Fruit fly (Drosophila melanogaster) whole organism, embryonic: ENCODE data around the gene CG45546.

ENCODE experiments used
- Atf6 ChIP-seq: fragments of 200-800 bp; sonication (Bioruptor generic); IDR thresholded peaks from 2 replicates; pipeline ENCODE4 v1.3.6; 2022; ENCODE audit warnings: missing biosample characterization, missing genetic modification characterization
- Awh ChIP-seq: fragments of 200-800 bp; sonication (Bioruptor generic); IDR thresholded peaks from 2 replicates; pipeline ENCODE4, ENCODE4 v1.3.6; 2022; ENCODE audit warnings: missing biosample characterization, missing genetic modification characterization
- CG10959 ChIP-seq: fragments of 200-800 bp; sonication (Bioruptor generic); IDR thresholded peaks from 2 replicates; pipeline ENCODE4 v1.3.6; 2022; ENCODE audit warnings: missing biosample characterization, missing genetic modification characterization
- CG12155 ChIP-seq: fragments of 200-800 bp; sonication (Bioruptor generic); optimal IDR thresholded peaks from 3 replicates; lab custom pipeline; 2016; ENCODE audit warnings: missing biosample characterization, missing genetic modification characterization
- CG12219 ChIP-seq: fragments of 200-800 bp; sonication (Bioruptor generic); optimal IDR thresholded peaks from 3 replicates; lab custom pipeline; 2018; ENCODE audit warnings: missing biosample characterization, mild to moderate bottlenecking, missing genetic modification characterization
- CG12299 ChIP-seq: fragments of 200-800 bp; sonication (Bioruptor generic); optimal IDR thresholded peaks from 2 replicates; lab custom pipeline; 2018; ENCODE audit warnings: missing biosample characterization, mild to moderate bottlenecking, missing genetic modification characterization
- CG17328 ChIP-seq: fragments of 200-800 bp; sonication (Bioruptor generic); IDR thresholded peaks from 2 replicates; pipeline ENCODE4 v1.3.6; 2022; ENCODE audit warnings: missing biosample characterization, missing genetic modification characterization
- CG1792 ChIP-seq: fragments of 200-800 bp; sonication (Bioruptor generic); optimal IDR thresholded peaks from 2 replicates; lab custom pipeline; 2016; ENCODE audit warnings: missing biosample characterization, missing genetic modification characterization
- CG18619 ChIP-seq: fragments of 200-800 bp; sonication (Bioruptor generic); optimal IDR thresholded peaks from 3 replicates; lab custom pipeline; 2017; ENCODE audit warnings: missing biosample characterization, mild to moderate bottlenecking, missing genetic modification characterization
- CG31441 ChIP-seq: fragments of 200-800 bp; sonication (Bioruptor generic); IDR thresholded peaks from 2 replicates; pipeline ENCODE4 v1.3.6; 2022; ENCODE audit warnings: missing biosample characterization, missing genetic modification characterization
- CG33213 ChIP-seq: fragments of 200-800 bp; sonication (Bioruptor generic); optimal IDR thresholded peaks from 3 replicates; lab custom pipeline; 2016; ENCODE audit warnings: missing biosample characterization, missing genetic modification characterization
- CG43689 ChIP-seq: fragments of 200-800 bp; sonication (Bioruptor generic); IDR thresholded peaks from 2 replicates; pipeline ENCODE4 v1.3.6; 2022; ENCODE audit warnings: missing biosample characterization, missing genetic modification characterization
- CG4730 ChIP-seq: fragments of 200-800 bp; sonication (Bioruptor generic); IDR thresholded peaks from 2 replicates; pipeline ENCODE4 v1.3.6; 2022; ENCODE audit warnings: missing biosample characterization, missing genetic modification characterization
- CG6254 ChIP-seq: fragments of 200-800 bp; sonication (Bioruptor generic); optimal IDR thresholded peaks from 3 replicates; lab custom pipeline; 2017; ENCODE audit warnings: mild to moderate bottlenecking, missing biosample characterization, missing genetic modification reagents, missing genetic modification characterization
- CG6689 ChIP-seq: fragments of 200-800 bp; sonication (Bioruptor generic); IDR thresholded peaks from 2 replicates; pipeline ENCODE4 v1.3.6; 2022; ENCODE audit warnings: missing biosample characterization, missing genetic modification characterization
- CG6765 ChIP-seq: fragments of 200-800 bp; sonication (Bioruptor generic); optimal IDR thresholded peaks from 3 replicates; lab custom pipeline; 2017; ENCODE audit warnings: missing biosample characterization, mild to moderate bottlenecking, missing genetic modification characterization
- CG7271 ChIP-seq: fragments of 200-800 bp; sonication (Bioruptor generic); optimal IDR thresholded peaks from 2 replicates; lab custom pipeline; 2018; ENCODE audit warnings: missing biosample characterization, mild to moderate bottlenecking, missing genetic modification characterization, moderate library complexity
- CG7556 ChIP-seq: fragments of 200-800 bp; sonication (Bioruptor generic); optimal IDR thresholded peaks from 2 replicates; lab custom pipeline; 2017; ENCODE audit warnings: missing biosample characterization, mild to moderate bottlenecking, missing genetic modification characterization
- CG7786 ChIP-seq: fragments of 200-800 bp; sonication (Bioruptor generic); optimal IDR thresholded peaks from 2 replicates; lab custom pipeline; 2016; ENCODE audit warnings: missing biosample characterization, missing genetic modification characterization
- CG8359 ChIP-seq: fragments of 200-800 bp; sonication (Bioruptor generic); optimal IDR thresholded peaks from 2 replicates; lab custom pipeline; 2017; ENCODE audit warnings: missing biosample characterization, mild to moderate bottlenecking, missing genetic modification characterization, borderline replicate concordance
- CG9609 ChIP-seq: fragments of 200-800 bp; sonication (Bioruptor generic); optimal IDR thresholded peaks from 3 replicates; lab custom pipeline; 2016; ENCODE audit warnings: missing biosample characterization, missing genetic modification characterization
- CG9817 ChIP-seq: fragments of 200-800 bp; sonication (Bioruptor generic); optimal IDR thresholded peaks from 2 replicates; lab custom pipeline; 2018; ENCODE audit warnings: missing biosample characterization, mild to moderate bottlenecking, missing genetic modification characterization, moderate library complexity
- CrebB ChIP-seq: fragments of 200-800 bp; sonication (Bioruptor generic); optimal IDR thresholded peaks from 3 replicates; lab custom pipeline; 2018; ENCODE audit warnings: missing biosample characterization, mild to moderate bottlenecking, missing genetic modification characterization
- Deaf1 ChIP-seq: fragments of 200-800 bp; optimal IDR thresholded peaks from 3 replicates; lab custom pipeline; 2019; ENCODE audit warnings: missing biosample characterization, mild to moderate bottlenecking, missing genetic modification characterization, moderate library complexity
- Dfd ChIP-seq, 2 experiments: fragments of >200 bp; optimal IDR thresholded peaks; 2 replicates each; lab custom pipeline; 2017; ENCODE audit warnings: missing biosample characterization in 2 of 2, missing genetic modification characterization in 2 of 2
- Doc2 ChIP-seq: fragments of 200-800 bp; sonication (Bioruptor generic); IDR thresholded peaks from 2 replicates; pipeline ENCODE4 v1.3.6; 2022; ENCODE audit warnings: missing biosample characterization, missing genetic modification characterization
- Drgx ChIP-seq: fragments of 200-800 bp; sonication (Bioruptor generic); IDR thresholded peaks from 2 replicates; pipeline ENCODE4 v1.3.6; 2022; ENCODE audit warnings: missing biosample characterization, missing genetic modification characterization
- GATAe ChIP-seq: fragments of 200-800 bp; sonication (Bioruptor generic); conservative IDR thresholded peaks from 2 replicates; pipeline ENCODE4 v1.3.6; 2022; ENCODE audit warnings: missing biosample characterization, missing genetic modification characterization
- H15 ChIP-seq: fragments of 200-800 bp; sonication (Bioruptor generic); IDR thresholded peaks from 3 replicates; pipeline ENCODE4 v1.3.6; 2022; ENCODE audit warnings: missing biosample characterization, missing genetic modification characterization
- HLHmδ ChIP-seq: fragments of 200-800 bp; sonication (Bioruptor generic); optimal IDR thresholded peaks from 2 replicates; lab custom pipeline; 2018; ENCODE audit warnings: missing biosample characterization, mild to moderate bottlenecking, missing genetic modification characterization, moderate library complexity
- Hmr ChIP-seq: fragments of 200-800 bp; sonication (Bioruptor generic); optimal IDR thresholded peaks from 3 replicates; lab custom pipeline; 2017; ENCODE audit warnings: mild to moderate bottlenecking, missing biosample characterization, missing genetic modification reagents, missing genetic modification characterization
- NC2β ChIP-seq: fragments of 200-800 bp; sonication (Bioruptor generic); optimal IDR thresholded peaks from 2 replicates; lab custom pipeline; 2016; ENCODE audit warnings: missing biosample characterization, missing genetic modification characterization
- Neu2 ChIP-seq: fragments of 200-800 bp; sonication (Bioruptor generic); optimal IDR thresholded peaks from 3 replicates; lab custom pipeline; 2016; ENCODE audit warnings: missing biosample characterization, missing genetic modification characterization, borderline replicate concordance
- Nf-YB ChIP-seq: fragments of 200-800 bp; sonication (Bioruptor generic); optimal IDR thresholded peaks from 3 replicates; lab custom pipeline; 2019; ENCODE audit warnings: missing biosample characterization, mild to moderate bottlenecking, missing genetic modification characterization, moderate library complexity
- Pdp1 ChIP-seq, 2 experiments: fragments of 200-800 bp; sonication (Bioruptor generic); optimal IDR thresholded peaks; 3 replicates each; lab custom pipeline; 2016; ENCODE audit warnings: missing biosample characterization in 2 of 2, missing genetic modification characterization in 2 of 2, mild to moderate bottlenecking in 1 of 2, moderate library complexity in 1 of 2
- Sox100B ChIP-seq: fragments of 200-800 bp; sonication (Bioruptor generic); optimal IDR thresholded peaks from 3 replicates; lab custom pipeline; 2018; ENCODE audit warnings: missing biosample characterization, mild to moderate bottlenecking, missing genetic modification characterization
- Ssrp ChIP-seq: fragments of 200-800 bp; sonication (Bioruptor generic); optimal IDR thresholded peaks from 2 replicates; lab custom pipeline; 2018; ENCODE audit warnings: missing biosample characterization, mild to moderate bottlenecking, missing genetic modification characterization, moderate library complexity
- bcd ChIP-seq: fragments of 200-800 bp; sonication (Bioruptor generic); optimal IDR thresholded peaks from 2 replicates; lab custom pipeline; 2017; ENCODE audit warnings: missing biosample characterization, mild to moderate bottlenecking, missing genetic modification characterization
- bigmax ChIP-seq: fragments of 200-800 bp; sonication (Bioruptor generic); optimal IDR thresholded peaks from 2 replicates; lab custom pipeline; 2018; ENCODE audit warnings: missing biosample characterization, mild to moderate bottlenecking, missing genetic modification characterization
- cwo ChIP-seq: fragments of 200-800 bp; sonication (Bioruptor generic); optimal IDR thresholded peaks from 3 replicates; lab custom pipeline; 2017; ENCODE audit warnings: missing biosample characterization, missing genetic modification characterization, mild to moderate bottlenecking, moderate library complexity, missing genetic modification reagents
- en ChIP-seq: fragments of 200-800 bp; sonication (Bioruptor generic); optimal IDR thresholded peaks from 2 replicates; lab custom pipeline; 2016; ENCODE audit warnings: missing biosample characterization, missing genetic modification characterization
- gro ChIP-seq: fragments of 200-800 bp; sonication (Bioruptor generic); optimal IDR thresholded peaks from 2 replicates; lab custom pipeline; 2016; ENCODE audit warnings: missing biosample characterization, missing genetic modification characterization
- ken ChIP-seq: fragments of 200-800 bp; sonication (Bioruptor generic); IDR thresholded peaks from 3 replicates; pipeline ENCODE4 v1.3.6; 2022; ENCODE audit warnings: missing biosample characterization, missing genetic modification characterization
- lmd ChIP-seq: fragments of 200-800 bp; sonication (Bioruptor generic); IDR thresholded peaks from 2 replicates; pipeline ENCODE4 v1.3.6; 2022; ENCODE audit warnings: missing biosample characterization, missing genetic modification characterization
- pb ChIP-seq: fragments of 200-800 bp; sonication (Bioruptor generic); optimal IDR thresholded peaks from 3 replicates; lab custom pipeline; 2016; ENCODE audit warnings: missing biosample characterization, missing genetic modification characterization
- pita ChIP-seq: fragments of 200-800 bp; sonication (Bioruptor generic); optimal IDR thresholded peaks from 2 replicates; lab custom pipeline; 2017; ENCODE audit warnings: missing biosample characterization, mild to moderate bottlenecking, missing genetic modification characterization
- sens ChIP-seq: fragments of 200-800 bp; sonication (Bioruptor generic); peaks from one replicate; lab custom pipeline; 2016; ENCODE audit warnings: missing biosample characterization, missing genetic modification characterization
- so ChIP-seq: fragments of 200-800 bp; sonication (Bioruptor generic); IDR thresholded peaks from 3 replicates; pipeline ENCODE4 v1.3.6; 2022; ENCODE audit warnings: missing biosample characterization, missing genetic modification characterization
- tin ChIP-seq: fragments of 200-800 bp; sonication (Bioruptor generic); optimal IDR thresholded peaks from 3 replicates; lab custom pipeline; 2016; ENCODE audit warnings: missing biosample characterization, missing genetic modification characterization
- zf30C ChIP-seq: fragments of 200-800 bp; sonication (Bioruptor generic); optimal IDR thresholded peaks from 3 replicates; lab custom pipeline; 2018; ENCODE audit warnings: missing biosample characterization, mild to moderate bottlenecking, missing genetic modification characterization
- zfh1 ChIP-seq: fragments of 200-800 bp; sonication (Bioruptor generic); IDR thresholded peaks from 3 replicates; pipeline ENCODE4 v1.3.6; 2022; ENCODE audit warnings: missing biosample characterization, missing genetic modification characterization
- zfh2 ChIP-seq: fragments of 200-800 bp; sonication (Bioruptor generic); optimal IDR thresholded peaks from 2 replicates; lab custom pipeline; 2016; ENCODE audit warnings: missing biosample characterization, missing genetic modification characterization

Gene CG45546

dm6 chr3R:29322637-29323036, 46.5 kb upstream of the CG45546 start (continued):
- TF ChIP-seq CG4730 (GFP tag; lab: Robert Waterston, UW) (no peak), H15 (no peak), CG10959 (GFP tag; lab: Robert Waterston, UW) (no peak), CG12299 (no peak), CG6689 (GFP tag; lab: Robert Waterston, UW) (0 out of 2 replicates have a peak, but pooled peaks have one; percentile 21), zfh2 (GFP tag; lab: Kevin White, UChicago) (no peak), CG43689 (GFP tag; lab: Robert Waterston, UW) (no peak), CG12219 (no peak), bigmax (no peak), bcd (no peak), Dfd (GFP tag; optimal IDR thresholded peaks at IDR 0.05; lab: Kevin White, UChicago) (no peak), ken (GFP tag; lab: Robert Waterston, UW) (no peak), CrebB (tag; lab: Kevin White, UChicago) (no peak), Deaf1 (tag; lab: Kevin White, UChicago) (no peak), CG17328 (GFP tag; lab: Robert Waterston, UW) (no peak), sens (GFP tag; lab: Kevin White, UChicago) (peak; percentile 27), CG1792 (no peak), Atf6 (GFP tag; lab: Robert Waterston, UW) (no peak), pb (GFP tag; lab: Kevin White, UChicago) (no peak), gro (no peak), CG7786 (GFP tag; lab: Kevin White, UChicago) (no peak), CG7556 (peak; percentile 7), CG7271 (no peak), GATAe (GFP tag; lab: Robert Waterston, UW) (no peak), Neu2 (GFP tag; lab: Kevin White, UChicago) (no peak), zf30C (GFP tag; lab: Kevin White, UChicago) (no peak), NC2β (GFP tag; lab: Kevin White, UChicago) (no peak), lmd (GFP tag; lab: Robert Waterston, UW) (peak; percentile 38; the same call in 1 of the 2 replicates), Hmr (GFP tag; lab: Kevin White, UChicago) (peak; percentile 4), en (GFP tag; lab: Kevin White, UChicago) (no peak), CG18619 (GFP tag; lab: Kevin White, UChicago) (no peak), Pdp1 (GFP tag; optimal IDR thresholded peaks at IDR 0.05; lab: Kevin White, UChicago) (no peak), Ssrp (tag; lab: Kevin White, UChicago) (no peak), HLHmδ (no peak), CG6765 (GFP tag; lab: Kevin White, UChicago) (no peak), Drgx (GFP tag; lab: Robert Waterston, UW) (0 out of 2 replicates have a peak, but pooled peaks have one; percentile 10), so (GFP tag; lab: Robert Waterston, UW) (no peak), Sox100B (GFP tag; lab: Kevin White, UChicago) (no peak), CG33213 (GFP tag; lab: Kevin White, UChicago) (no peak), CG12155 (GFP tag; lab: Kevin White, UChicago) (no peak), zfh1 (GFP tag; lab: Robert Waterston, UW) (peak; percentile 35; the same call in 1 of the 3 replicates), tin (GFP tag; lab: Kevin White, UChicago) (no peak), CG9817 (no peak), Doc2 (GFP tag; lab: Robert Waterston, UW) (no peak), Nf-YB (no peak), cwo (GFP tag; lab: Kevin White, UChicago) (no peak), Awh (GFP tag; lab: Robert Waterston, UW) (no peak), CG6254 (no peak), CG8359 (no peak), CG9609 (GFP tag; lab: Kevin White, UChicago) (no peak), CG31441 (GFP tag; lab: Robert Waterston, UW) (0 out of 2 replicates have a peak, but pooled peaks have one; percentile 17), pita (no peak)
